Worm (Caenorhabditis elegans) whole organism, L1 larva: ENCODE results near the gene F46F5.10.
A peak's percentile ranks its signal among the peaks of the same experiment; 100 is the strongest.

Experiments used
- C16A3.4 ChIP-seq: fragments of 150-350 bp; optimal IDR thresholded peaks from 2 replicates; lab custom pipeline; 2014; ENCODE audit warnings: missing biosample characterization, missing genetic modification characterization
- alr-1 ChIP-seq: fragments of 200-800 bp; sonication (Bioruptor generic); optimal IDR thresholded peaks from 2 replicates; lab custom pipeline; 2018; ENCODE audit warnings: borderline replicate concordance, mild to moderate bottlenecking, missing genetic modification characterization, missing compliant biosample characterization
- ama-1 ChIP-seq: fragments of 150-350 bp; optimal IDR thresholded peaks from 2 replicates; lab custom pipeline; 2014
- blmp-1 ChIP-seq: fragments of 150-350 bp; optimal IDR thresholded peaks from 2 replicates; lab custom pipeline; 2014; ENCODE audit warnings: missing biosample characterization, missing genetic modification characterization
- ces-1 ChIP-seq: fragments of 150-350 bp; optimal IDR thresholded peaks from 2 replicates; lab custom pipeline; 2014; ENCODE audit warnings: missing biosample characterization, missing genetic modification reagents, missing genetic modification characterization
- dpl-1 ChIP-seq, 3 experiments: fragments of 150-350 bp in 2 of 3; sonication (generic microtip) in 1 of 3; optimal IDR thresholded peaks; 2 replicates each; lab custom pipeline; 2014 to 2017; ENCODE audit warnings: missing biosample characterization in 3 of 3, missing genetic modification characterization in 3 of 3, missing genetic modification reagents in 3 of 3
- efl-1 ChIP-seq, 4 experiments: fragments of 150-350 bp; optimal IDR thresholded peaks in 3 of 4; peaks in 1 of 4; 1 replicate in 1 of 4; 2 replicates in 3 of 4; lab custom pipeline; 2014; ENCODE audit warnings: missing biosample characterization in 2 of 4, missing genetic modification characterization in 2 of 4, missing genetic modification reagents in 2 of 4
- egl-13 ChIP-seq: sonication (generic microtip); optimal IDR thresholded peaks from 2 replicates; lab custom pipeline; 2016; ENCODE audit warnings: missing genotype, missing genetic modification reagents, missing genetic modification characterization, missing compliant biosample characterization
- elt-2 ChIP-seq: sonication (generic microtip); optimal IDR thresholded peaks from 2 replicates; lab custom pipeline; 2016; ENCODE audit warnings: missing genetic modification characterization, mild to moderate bottlenecking, inconsistent platforms, missing compliant biosample characterization, missing genetic modification reagents
- elt-3 ChIP-seq, 6 experiments: fragments of 150-350 bp in 1 of 6; sonication (generic microtip); optimal IDR thresholded peaks; 2 replicates each; lab custom pipeline; 2017 to 2018; ENCODE audit warnings: missing biosample characterization in 6 of 6, missing genetic modification characterization in 6 of 6, inconsistent platforms in 1 of 6
- fos-1 ChIP-seq: fragments of 150-350 bp; optimal IDR thresholded peaks from 2 replicates; lab custom pipeline; 2014; ENCODE audit warnings: missing biosample characterization, missing genetic modification characterization
- grh-1 ChIP-seq: fragments of 200-800 bp; sonication (Bioruptor generic); IDR thresholded peaks from 2 replicates; pipeline ENCODE4 v1.3.6; 2022; ENCODE audit warnings: missing genetic modification reagents, missing genetic modification characterization, missing compliant biosample characterization
- lin-13 ChIP-seq: fragments of 150-350 bp; optimal IDR thresholded peaks from 2 replicates; lab custom pipeline; 2014; ENCODE audit warnings: missing biosample characterization, missing genetic modification reagents, missing genetic modification characterization
- lin-14 ChIP-seq: fragments of 200-800 bp; sonication (Bioruptor generic); optimal IDR thresholded peaks from 2 replicates; lab custom pipeline; 2018; ENCODE audit warnings: mild to moderate bottlenecking, missing genetic modification characterization, moderate library complexity, missing compliant biosample characterization
- lin-15B ChIP-seq: fragments of 150-350 bp; sonication (generic microtip); optimal IDR thresholded peaks from 3 replicates; lab custom pipeline; 2014; ENCODE audit warnings: missing biosample characterization, missing genetic modification characterization
- lin-35 ChIP-seq, 2 experiments: fragments of 150-350 bp; optimal IDR thresholded peaks; 2 replicates each; lab custom pipeline; 2014; ENCODE audit warnings: missing biosample characterization in 2 of 2, missing genetic modification characterization in 2 of 2, missing genetic modification reagents in 2 of 2
- lir-3 ChIP-seq: sonication (generic microtip); optimal IDR thresholded peaks from 2 replicates; lab custom pipeline; 2016; ENCODE audit warnings: mild to moderate bottlenecking, missing genetic modification characterization, moderate library complexity, missing compliant biosample characterization; ENCODE audit not compliant: poor library complexity
- lsy-2 ChIP-seq, 2 experiments: fragments of 150-350 bp; optimal IDR thresholded peaks; 2 replicates each; lab custom pipeline; 2014; ENCODE audit warnings: missing biosample characterization in 2 of 2, missing genetic modification characterization in 2 of 2
- mab-9 ChIP-seq: fragments of 200-800 bp; sonication (Bioruptor generic); IDR thresholded peaks from 2 replicates; pipeline ENCODE4 v1.3.6; 2022; ENCODE audit warnings: missing genetic modification reagents, missing genetic modification characterization, missing compliant biosample characterization
- mdl-1 ChIP-seq, 2 experiments: fragments of 150-350 bp; optimal IDR thresholded peaks; 2 replicates each; lab custom pipeline; 2014 to 2017; ENCODE audit warnings: missing biosample characterization in 2 of 2, missing genetic modification characterization in 2 of 2, inconsistent platforms in 1 of 2
- mef-2 ChIP-seq: fragments of 150-350 bp; optimal IDR thresholded peaks from 2 replicates; lab custom pipeline; 2014; ENCODE audit warnings: missing biosample characterization, missing genetic modification characterization
- mep-1 ChIP-seq: fragments of 150-350 bp; optimal IDR thresholded peaks from 2 replicates; lab custom pipeline; 2014; ENCODE audit warnings: missing biosample characterization, missing genetic modification characterization
- nhr-19 ChIP-seq: fragments of 200-800 bp; sonication (Bioruptor generic); conservative IDR thresholded peaks from 2 replicates; pipeline ENCODE4 v1.3.6; 2022; ENCODE audit warnings: missing genetic modification characterization, missing compliant biosample characterization
- nhr-20 ChIP-seq: sonication (generic microtip); optimal IDR thresholded peaks from 2 replicates; lab custom pipeline; 2016; ENCODE audit warnings: mild to moderate bottlenecking, missing genetic modification characterization, missing compliant biosample characterization
- nhr-237 ChIP-seq: fragments of 150-350 bp; optimal IDR thresholded peaks from 2 replicates; lab custom pipeline; 2014; ENCODE audit warnings: missing biosample characterization, missing genetic modification characterization
- nhr-47 ChIP-seq: sonication (generic microtip); optimal IDR thresholded peaks from 2 replicates; lab custom pipeline; 2016; ENCODE audit warnings: mild to moderate bottlenecking, missing genetic modification characterization, moderate library complexity, missing compliant biosample characterization
- nhr-71 ChIP-seq: sonication (generic microtip); optimal IDR thresholded peaks from 2 replicates; lab custom pipeline; 2016; ENCODE audit warnings: mild to moderate bottlenecking, missing genetic modification characterization, moderate library complexity, missing compliant biosample characterization
- nhr-85 ChIP-seq: sonication (generic microtip); peaks from one replicate; lab custom pipeline; 2016; ENCODE audit warnings: missing genetic modification characterization, inconsistent platforms, missing compliant biosample characterization
- nhr-90 ChIP-seq: sonication (generic microtip); optimal IDR thresholded peaks from 2 replicates; lab custom pipeline; 2016; ENCODE audit warnings: mild to moderate bottlenecking, missing genetic modification characterization, missing compliant biosample characterization; ENCODE audit not compliant: poor library complexity
- pag-3 ChIP-seq: sonication (generic microtip); optimal IDR thresholded peaks from 2 replicates; lab custom pipeline; 2017; ENCODE audit warnings: missing genetic modification characterization, mild to moderate bottlenecking, missing compliant biosample characterization, antibody characterized with exemption, borderline replicate concordance; ENCODE audit not compliant: insufficient read depth
- pqm-1 ChIP-seq: sonication (generic microtip); optimal IDR thresholded peaks from 3 replicates; lab custom pipeline; 2017; ENCODE audit warnings: missing biosample characterization, missing genetic modification characterization
- rnt-1 ChIP-seq: sonication (generic microtip); optimal IDR thresholded peaks from 2 replicates; lab custom pipeline; 2016; ENCODE audit warnings: mild to moderate bottlenecking, missing genetic modification characterization, moderate library complexity, missing compliant biosample characterization
- snpc-4 ChIP-seq: fragments of 150-350 bp; optimal IDR thresholded peaks from 2 replicates; lab custom pipeline; 2014; ENCODE audit warnings: missing biosample characterization, missing genetic modification characterization
- snu-23 ChIP-seq: sonication (generic microtip); optimal IDR thresholded peaks from 2 replicates; lab custom pipeline; 2016; ENCODE audit warnings: missing genetic modification characterization, missing compliant biosample characterization
- sox-4 ChIP-seq: sonication (generic microtip); optimal IDR thresholded peaks from 2 replicates; lab custom pipeline; 2016; ENCODE audit warnings: missing genetic modification characterization, missing compliant biosample characterization
- sptf-1 ChIP-seq: fragments of 150-350 bp; optimal IDR thresholded peaks from 2 replicates; lab custom pipeline; 2014; ENCODE audit warnings: missing biosample characterization, missing genetic modification characterization
- sup-37 ChIP-seq: fragments of 200-800 bp; sonication (Bioruptor generic); optimal IDR thresholded peaks from 2 replicates; lab custom pipeline; 2018; ENCODE audit warnings: mild to moderate bottlenecking, missing genetic modification characterization, missing compliant biosample characterization
- swsn-7 ChIP-seq: sonication (generic microtip); optimal IDR thresholded peaks from 2 replicates; lab custom pipeline; 2016; ENCODE audit warnings: missing genetic modification characterization, missing compliant biosample characterization
- tbx-2 ChIP-seq: sonication (generic microtip); optimal IDR thresholded peaks from 2 replicates; lab custom pipeline; 2016; ENCODE audit warnings: missing genetic modification characterization, missing compliant biosample characterization
- unc-130 ChIP-seq: fragments of 150-350 bp; optimal IDR thresholded peaks from 2 replicates; lab custom pipeline; 2017; ENCODE audit warnings: missing biosample characterization, missing genetic modification characterization, inconsistent platforms
- zag-1 ChIP-seq: fragments of 150-350 bp; optimal IDR thresholded peaks from 2 replicates; lab custom pipeline; 2014; ENCODE audit warnings: missing biosample characterization, missing genetic modification characterization
- ztf-4 ChIP-seq: fragments of 150-350 bp; optimal IDR thresholded peaks from 2 replicates; lab custom pipeline; 2014; ENCODE audit warnings: missing biosample characterization, missing genetic modification characterization

Gene F46F5.10

ce11 chrII:848519-848918 is 24.9 kb downstream of the F46F5.10 start, which contains the start of the genes acdh-9 and F28A10.13:
Gene acdh-9, minus strand, starts transcription at chrII:848603.
Gene F28A10.13, plus strand, starts transcription at chrII:848812.
- TF ChIP-seq efl-1 (optimal IDR thresholded peaks at IDR 0.05; lab: Kevin White, UChicago): peak; percentile 52 to 59
- peak in 1 of 2 experiments; percentile 40 for TF ChIP-seq efl-1 (GFP tag; optimal IDR thresholded peaks at IDR 0.05 in 1 of 2; lab: Kevin White, UChicago)
- no peak for TF ChIP-seq alr-1 (tag; lab: Kevin White, UChicago)
- TF ChIP-seq ama-1 (lab: Kevin White, UChicago): no peak
- peak; percentile 87 for TF ChIP-seq nhr-71 (tag; lab: Kevin White, UChicago)
- TF ChIP-seq sup-37: no peak
- TF ChIP-seq dpl-1 (GFP tag; optimal IDR thresholded peaks at IDR 0.05; lab: Kevin White, UChicago): peak; percentile 21 to 35 (median 29)
- no peak for TF ChIP-seq sox-4 (tag; lab: Kevin White, UChicago)
- no peak for TF ChIP-seq unc-130
- peak; percentile 6 for TF ChIP-seq lir-3 (tag; lab: Kevin White, UChicago)
- TF ChIP-seq nhr-19 (GFP tag; lab: Robert Waterston, UW): peak; percentile 51
- peak in 1 of 2 experiments; percentile 91 for TF ChIP-seq mdl-1 (tag; optimal IDR thresholded peaks at IDR 0.05; lab: Kevin White, UChicago)
- TF ChIP-seq lin-35 (GFP tag; optimal IDR thresholded peaks at IDR 0.05; lab: Kevin White, UChicago): peak; percentile 13 to 75
- TF ChIP-seq lsy-2 (tag; optimal IDR thresholded peaks at IDR 0.05; lab: Kevin White, UChicago): peak in 1 of 2 experiments; percentile 51
- no peak for TF ChIP-seq mef-2
- TF ChIP-seq nhr-237: no peak
- peak; percentile 9 for TF ChIP-seq lin-13 (GFP tag; lab: Kevin White, UChicago)
- TF ChIP-seq nhr-90: peak; percentile 37
- no peak for TF ChIP-seq ces-1 (GFP tag; lab: Kevin White, UChicago)
- TF ChIP-seq C16A3.4 (tag; lab: Kevin White, UChicago): peak; percentile 4
- peak; percentile 25 for TF ChIP-seq elt-2 (tag; lab: Kevin White, UChicago)
- TF ChIP-seq fos-1 (tag; lab: Kevin White, UChicago): no peak
- peak; percentile 75 for TF ChIP-seq rnt-1 (tag; lab: Kevin White, UChicago)
- peak; percentile 1 for TF ChIP-seq snpc-4 (tag; lab: Kevin White, UChicago)
- TF ChIP-seq ztf-4 (tag; lab: Kevin White, UChicago): peak; percentile 13
- peak; percentile 59 for TF ChIP-seq blmp-1
- TF ChIP-seq grh-1 (GFP tag; lab: Robert Waterston, UW): no peak
- no peak for TF ChIP-seq egl-13 (tag; lab: Kevin White, UChicago)
- peak; percentile 93 for TF ChIP-seq nhr-20 (tag; lab: Kevin White, UChicago)
- TF ChIP-seq sptf-1 (tag; lab: Kevin White, UChicago): no peak
- peak; percentile 72 for TF ChIP-seq nhr-85
- TF ChIP-seq lin-15B (tag; lab: Kevin White, UChicago): no peak
- peak; percentile 82 for TF ChIP-seq snu-23 (GFP tag; lab: Kevin White, UChicago)
- TF ChIP-seq lin-14 (GFP tag; lab: Kevin White, UChicago): peak; percentile 84
- peak; percentile 16 for TF ChIP-seq nhr-47 (tag; lab: Kevin White, UChicago)
- TF ChIP-seq mab-9: no peak
- TF ChIP-seq pqm-1 (tag; lab: Kevin White, UChicago): no peak
- TF ChIP-seq mep-1 (tag; lab: Kevin White, UChicago): peak; percentile 53
- TF ChIP-seq elt-3 (tag; optimal IDR thresholded peaks at IDR 0.05; lab: Kevin White, UChicago): peak in 1 of 6 experiments; percentile 5
- TF ChIP-seq swsn-7 (tag; lab: Kevin White, UChicago): peak; percentile 35
- peak; percentile 40 for TF ChIP-seq pag-3 (tag; lab: Kevin White, UChicago)
- TF ChIP-seq zag-1 (tag; lab: Kevin White, UChicago): no peak
- peak; percentile 28 for TF ChIP-seq tbx-2
- TF ChIP-seq, all 84 proteins: peak for 26
